Worm (Caenorhabditis elegans) whole organism, L2 larva: Measurements from ENCODE around the gene swd-2.1.

ENCODE experiments used
- F13H6.1 ChIP-seq: sonication (generic microtip); optimal IDR thresholded peaks from 2 replicates; lab custom pipeline; 2016; ENCODE audit warnings: missing genetic modification characterization, missing compliant biosample characterization
- R02D3.7 ChIP-seq: fragments of 150-350 bp; optimal IDR thresholded peaks from 2 replicates; lab custom pipeline; 2014; ENCODE audit warnings: missing biosample characterization, missing genetic modification characterization
- Y55F3AM.14 ChIP-seq: fragments of 200-800 bp; sonication (Bioruptor generic); optimal IDR thresholded peaks from 2 replicates; lab custom pipeline; 2018; ENCODE audit warnings: mild to moderate bottlenecking, missing genetic modification characterization, missing compliant biosample characterization
- ZK546.5 ChIP-seq: sonication (generic microtip); optimal IDR thresholded peaks from 2 replicates; lab custom pipeline; 2017; ENCODE audit warnings: missing biosample characterization, missing genetic modification characterization
- alr-1 ChIP-seq: fragments of 150-350 bp; optimal IDR thresholded peaks from 2 replicates; lab custom pipeline; 2014; ENCODE audit warnings: missing biosample characterization, missing genetic modification characterization
- aly-2 ChIP-seq: fragments of 150-350 bp; optimal IDR thresholded peaks from 2 replicates; lab custom pipeline; 2014; ENCODE audit warnings: missing biosample characterization, missing genetic modification characterization
- blmp-1 ChIP-seq: sonication (generic microtip); optimal IDR thresholded peaks from 2 replicates; lab custom pipeline; 2017; ENCODE audit warnings: missing genetic modification characterization, mild to moderate bottlenecking, missing compliant biosample characterization, antibody characterized with exemption, moderate library complexity; ENCODE audit not compliant: insufficient read depth
- ceh-82 ChIP-seq: fragments of 150-350 bp; optimal IDR thresholded peaks from 2 replicates; lab custom pipeline; 2014; ENCODE audit warnings: missing biosample characterization, missing genetic modification characterization
- dmd-4 ChIP-seq: sonication (generic microtip); optimal IDR thresholded peaks from 2 replicates; lab custom pipeline; 2017; ENCODE audit warnings: missing biosample characterization, missing genetic modification characterization
- egl-27 ChIP-seq: sonication (generic microtip); optimal IDR thresholded peaks from 3 replicates; lab custom pipeline; 2017; ENCODE audit warnings: missing biosample characterization, missing genetic modification reagents, missing genetic modification characterization
- elt-3 ChIP-seq: sonication (generic microtip); optimal IDR thresholded peaks from 2 replicates; lab custom pipeline; 2017; ENCODE audit warnings: missing biosample characterization, missing genetic modification characterization
- fos-1 ChIP-seq: fragments of 150-350 bp; optimal IDR thresholded peaks from 2 replicates; lab custom pipeline; 2014; ENCODE audit warnings: missing biosample characterization, missing genetic modification characterization
- lin-11 ChIP-seq: fragments of 150-350 bp; sonication (generic microtip); optimal IDR thresholded peaks from 2 replicates; lab custom pipeline; 2014; ENCODE audit warnings: missing biosample characterization, missing genetic modification characterization, inconsistent platforms, mixed read lengths
- lin-39 ChIP-seq: fragments of 150-350 bp; optimal IDR thresholded peaks from 2 replicates; lab custom pipeline; 2014; ENCODE audit warnings: missing biosample characterization, missing genetic modification reagents, missing genetic modification characterization
- lsy-2 ChIP-seq, 2 experiments: fragments of 150-350 bp in 1 of 2; sonication (generic microtip) in 1 of 2; optimal IDR thresholded peaks; 2 replicates each; lab custom pipeline; 2014 to 2017; ENCODE audit warnings: missing biosample characterization in 2 of 2, missing genetic modification characterization in 2 of 2
- mab-5 ChIP-seq: fragments of 150-350 bp; optimal IDR thresholded peaks from 2 replicates; lab custom pipeline; 2014; ENCODE audit warnings: missing biosample characterization, missing genetic modification characterization
- mdl-1 ChIP-seq, 2 experiments: fragments of 150-350 bp in 1 of 2; sonication (generic microtip) in 1 of 2; optimal IDR thresholded peaks; 2 replicates each; lab custom pipeline; 2017; ENCODE audit warnings: missing biosample characterization in 2 of 2, missing genetic modification characterization in 2 of 2
- nhr-10 ChIP-seq: sonication (generic microtip); optimal IDR thresholded peaks from 2 replicates; lab custom pipeline; 2017; ENCODE audit warnings: missing biosample characterization, missing genetic modification characterization
- nhr-11 ChIP-seq: fragments of 150-350 bp; optimal IDR thresholded peaks from 2 replicates; lab custom pipeline; 2014; ENCODE audit warnings: missing biosample characterization, missing genetic modification characterization
- nhr-12 ChIP-seq: fragments of 150-350 bp; optimal IDR thresholded peaks from 2 replicates; lab custom pipeline; 2014; ENCODE audit warnings: missing biosample characterization, missing genetic modification characterization
- nhr-129 ChIP-seq: fragments of 150-350 bp; optimal IDR thresholded peaks from 2 replicates; lab custom pipeline; 2014; ENCODE audit warnings: missing biosample characterization, missing genetic modification characterization
- nhr-237 ChIP-seq: fragments of 150-350 bp; optimal IDR thresholded peaks from 2 replicates; lab custom pipeline; 2014; ENCODE audit warnings: missing biosample characterization, missing genetic modification characterization
- nhr-25 ChIP-seq: fragments of 150-350 bp; sonication (generic microtip); optimal IDR thresholded peaks from 3 replicates; lab custom pipeline; 2014; ENCODE audit warnings: missing biosample characterization, missing genetic modification characterization
- nhr-77 ChIP-seq: fragments of 150-350 bp; optimal IDR thresholded peaks from 2 replicates; lab custom pipeline; 2014; ENCODE audit warnings: missing biosample characterization, missing genetic modification characterization
- sem-4 ChIP-seq: fragments of 150-350 bp; optimal IDR thresholded peaks from 2 replicates; lab custom pipeline; 2014; ENCODE audit warnings: missing biosample characterization, missing genetic modification reagents, missing genetic modification characterization
- skn-1 ChIP-seq: sonication (generic microtip); optimal IDR thresholded peaks from 2 replicates; lab custom pipeline; 2017; ENCODE audit warnings: missing biosample characterization, missing genetic modification characterization
- sma-3 ChIP-seq: sonication (generic microtip); optimal IDR thresholded peaks from 2 replicates; lab custom pipeline; 2016; ENCODE audit warnings: missing genetic modification reagents, missing genetic modification characterization, missing compliant biosample characterization
- snpc-4 ChIP-seq: fragments of 150-350 bp; optimal IDR thresholded peaks from 2 replicates; lab custom pipeline; 2014; ENCODE audit warnings: missing biosample characterization, missing genetic modification characterization
- unc-39 ChIP-seq: fragments of 150-350 bp; optimal IDR thresholded peaks from 2 replicates; lab custom pipeline; 2014; ENCODE audit warnings: missing biosample characterization, missing genetic modification characterization
- unc-55 ChIP-seq: fragments of 150-350 bp; sonication (generic microtip); optimal IDR thresholded peaks from 3 replicates; lab custom pipeline; 2014; ENCODE audit warnings: missing biosample characterization, missing genetic modification reagents, missing genetic modification characterization
- unc-62 ChIP-seq: fragments of 150-350 bp; optimal IDR thresholded peaks from 2 replicates; lab custom pipeline; 2014; ENCODE audit warnings: missing biosample characterization, missing genetic modification reagents, missing genetic modification characterization
- zag-1 ChIP-seq: fragments of 150-350 bp; optimal IDR thresholded peaks from 2 replicates; lab custom pipeline; 2014; ENCODE audit warnings: missing biosample characterization, missing genetic modification characterization
- ztf-1 ChIP-seq: fragments of 200-800 bp; sonication (Bioruptor generic); conservative IDR thresholded peaks from 2 replicates; pipeline ENCODE4 v1.3.6; 2022; ENCODE audit warnings: missing genetic modification characterization, missing compliant biosample characterization
- ztf-11 ChIP-seq: sonication (generic microtip); optimal IDR thresholded peaks from 2 replicates; lab custom pipeline; 2017; ENCODE audit warnings: missing biosample characterization, missing genetic modification characterization
- ztf-4 ChIP-seq: fragments of 150-350 bp; optimal IDR thresholded peaks from 2 replicates; lab custom pipeline; 2014; ENCODE audit warnings: missing biosample characterization, missing genetic modification characterization

The swd-2.1 gene

ce11 chrIV:7775725-7776124, at the start of gene swd-2.1:
TSS of gene swd-2.1 (plus strand) at chrIV:7776025.
- TF ChIP-seq nhr-77 (no peak), zag-1 (tag; lab: Kevin White, UChicago) (no peak), mab-5 (tag; lab: Kevin White, UChicago) (no peak), lin-11 (tag; lab: Kevin White, UChicago) (no peak), sma-3 (no peak), Y55F3AM.14 (GFP tag; lab: Kevin White, UChicago) (no peak), nhr-25 (tag; lab: Kevin White, UChicago) (no peak), fos-1 (tag; lab: Kevin White, UChicago) (no peak), nhr-10 (tag; lab: Kevin White, UChicago) (no peak), nhr-11 (tag; lab: Kevin White, UChicago) (no peak), aly-2 (no peak), nhr-12 (tag; lab: Kevin White, UChicago) (no peak), lsy-2 (tag; optimal IDR thresholded peaks at IDR 0.05; lab: Kevin White, UChicago) (no peak), F13H6.1 (no peak), ztf-1 (GFP tag; lab: Robert Waterston, UW) (no peak), nhr-237 (tag; lab: Kevin White, UChicago) (no peak), skn-1 (tag; lab: Kevin White, UChicago) (no peak), ztf-4 (tag; lab: Kevin White, UChicago) (no peak)

DNA sequence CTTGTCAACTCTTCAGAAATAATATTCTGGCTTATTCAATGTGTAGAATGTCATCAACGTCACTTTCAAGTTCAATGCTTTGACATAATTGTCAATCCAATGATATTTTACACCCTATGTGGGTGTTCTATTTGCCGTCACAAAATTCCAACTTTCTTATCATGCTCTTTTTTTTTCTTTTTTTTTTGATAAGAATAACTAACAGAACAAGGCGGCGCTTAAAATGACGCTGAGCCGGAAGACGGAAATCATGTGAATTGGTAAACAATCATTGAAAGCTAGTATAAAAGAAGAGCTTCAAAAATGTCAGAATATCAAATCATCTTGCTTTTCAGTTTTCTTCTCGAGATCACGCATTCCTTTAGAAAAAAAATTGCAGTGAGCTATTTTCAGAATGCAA, 49.5 kb upstream of the swd-2.1 start, which contains the start of gene C50F7.5:
TSS of gene C50F7.5 (plus strand) at position 395 of the 400 bp plus-strand sequence.
- TF ChIP-seq sem-4 (tag; lab: Kevin White, UChicago) (no peak), blmp-1 (tag; lab: Kevin White, UChicago) (no peak), snpc-4 (tag; lab: Kevin White, UChicago) (no peak), ztf-4 (tag; lab: Kevin White, UChicago) (no peak), fos-1 (tag; lab: Kevin White, UChicago) (peak; percentile 71), dmd-4 (tag; lab: Kevin White, UChicago) (no peak), ceh-82 (tag; lab: Kevin White, UChicago) (no peak), R02D3.7 (tag; lab: Kevin White, UChicago) (no peak), ZK546.5 (tag; lab: Kevin White, UChicago) (no peak)

DNA sequence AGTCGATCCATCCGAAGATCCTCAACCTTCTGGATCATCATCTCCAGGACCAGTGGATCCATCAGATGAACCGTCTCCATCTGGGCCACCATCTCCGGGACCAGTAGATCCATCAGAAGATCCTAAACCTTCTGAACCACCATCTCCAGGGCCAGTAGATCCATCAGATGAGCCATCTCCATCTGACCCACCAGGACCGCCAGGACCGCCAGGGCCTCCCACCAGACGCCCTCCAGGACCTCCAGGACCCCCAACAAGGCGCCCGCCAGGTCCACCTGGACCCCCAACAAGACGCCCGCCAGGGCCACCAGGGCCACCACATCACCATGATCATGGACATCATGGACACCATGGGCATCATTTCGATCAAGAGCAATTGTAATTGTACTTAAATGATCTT, 48.6 kb upstream of the swd-2.1 start:
- TF ChIP-seq dmd-4 (tag; lab: Kevin White, UChicago) (no peak), Y55F3AM.14 (GFP tag; lab: Kevin White, UChicago) (no peak), lsy-2 (tag; optimal IDR thresholded peaks at IDR 0.05; lab: Kevin White, UChicago) (no peak), sma-3 (no peak), egl-27 (no peak), ztf-4 (tag; lab: Kevin White, UChicago) (no peak), nhr-129 (tag; lab: Kevin White, UChicago) (no peak), ztf-1 (GFP tag; lab: Robert Waterston, UW) (no peak), unc-55 (GFP tag; lab: Kevin White, UChicago) (no peak), unc-39 (tag; lab: Kevin White, UChicago) (no peak), lin-39 (tag; lab: Kevin White, UChicago) (no peak), mdl-1 (tag; optimal IDR thresholded peaks at IDR 0.05; lab: Kevin White, UChicago) (no peak), zag-1 (tag; lab: Kevin White, UChicago) (no peak), R02D3.7 (tag; lab: Kevin White, UChicago) (no peak), ztf-11 (tag; lab: Kevin White, UChicago) (no peak), ZK546.5 (tag; lab: Kevin White, UChicago) (no peak), elt-3 (tag; lab: Kevin White, UChicago) (no peak), nhr-11 (tag; lab: Kevin White, UChicago) (no peak)

DNA sequence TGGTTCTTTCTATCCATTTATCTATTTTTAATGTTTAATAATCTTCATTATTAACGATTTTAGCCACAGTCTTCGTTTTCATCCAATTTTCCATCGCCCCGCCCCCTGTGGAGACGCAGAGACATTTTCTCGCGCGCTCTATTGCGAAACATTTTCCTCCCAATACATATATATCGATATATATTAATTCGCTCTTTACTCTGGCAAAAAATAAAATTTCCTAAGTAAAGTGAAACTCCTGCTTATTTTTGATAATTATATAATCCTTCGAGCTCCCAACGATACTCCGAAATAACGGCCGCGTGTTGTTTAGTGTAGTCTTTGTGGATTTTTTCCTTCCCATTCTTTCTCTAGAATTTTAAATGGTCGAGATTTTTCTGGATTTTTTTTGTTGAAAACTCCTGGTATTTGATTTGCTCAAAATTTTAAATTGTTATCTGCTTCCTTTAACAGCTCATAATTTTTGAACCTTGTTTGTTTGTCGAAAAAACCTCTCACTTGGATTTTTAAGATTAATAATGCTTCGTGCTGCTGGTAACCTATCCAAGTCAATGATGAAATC, 47.3 kb upstream of the swd-2.1 start, which contains the start of gene sucg-1:
TSS of gene sucg-1 (plus strand) at position 512 of the 562 bp plus-strand sequence.
- no peak for TF ChIP-seq unc-39 (tag; lab: Kevin White, UChicago)
- TF ChIP-seq unc-62 = no peak
- no peak for TF ChIP-seq zag-1 (tag; lab: Kevin White, UChicago)
- TF ChIP-seq alr-1 (tag; lab: Kevin White, UChicago) = no peak
- TF ChIP-seq unc-55 (GFP tag; lab: Kevin White, UChicago) = peak; percentile 50
